Worm (Caenorhabditis elegans): ENCODE results near the gene rhgf-2.

- TF ChIP-seq ceh-28 (tag; optimal IDR thresholded peaks at IDR 0.05) (no peak), skn-1 (tag; optimal IDR thresholded peaks at IDR 0.05) (no peak), zag-1 (tag; optimal IDR thresholded peaks at IDR 0.05) (no peak), nhr-237 (tag; optimal IDR thresholded peaks at IDR 0.05) (no peak)
These were observed 59.0 kb downstream of the rhgf-2 start for ce11 chrII:4159570-4159969.
